Worm (Caenorhabditis elegans): ENCODE results near the gene tag-293.
"Not testable (repeated sequence)": the region's sequence is repeated elsewhere in the genome, so short reads cannot be mapped to it uniquely, and the experiment has no call there.

tag-293 gene

DNA sequence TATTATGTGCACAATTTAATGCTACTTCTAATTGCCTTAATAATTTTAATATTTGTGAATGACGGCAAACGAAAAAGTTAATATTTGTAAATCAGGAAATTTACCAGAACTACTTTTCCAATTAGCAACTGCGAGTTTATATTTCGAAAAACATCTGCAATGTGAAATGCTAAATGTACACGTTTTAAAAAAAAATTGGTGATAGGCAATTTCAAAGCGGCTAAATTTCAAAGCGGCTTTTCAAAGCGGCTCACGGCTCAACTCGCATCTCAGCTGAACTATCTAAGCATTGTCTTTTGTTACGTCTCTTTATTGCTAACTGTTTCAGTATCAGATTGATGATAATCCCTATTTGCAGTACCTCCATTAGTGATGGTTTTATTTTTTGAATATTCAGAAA, 15.5 kb downstream of the tag-293 start, which contains the start of gene srh-187:
Gene srh-187, minus strand, starts transcription at position 101 of the 400 bp plus-strand sequence.
- TF ChIP-seq tbx-8 (GFP tag; optimal IDR thresholded peaks at IDR 0.05) (no peak), snpc-4 (tag; optimal IDR thresholded peaks at IDR 0.05) (no peak), ceh-43 (GFP tag; optimal IDR thresholded peaks at IDR 0.05) (no peak), hlh-1 (tag; optimal IDR thresholded peaks at IDR 0.05) (no peak), lin-13 (tag; optimal IDR thresholded peaks at IDR 0.05) (no peak), ceh-39 (tag; optimal IDR thresholded peaks at IDR 0.05) (no peak), zip-8 (tag; optimal IDR thresholded peaks at IDR 0.05) (no peak), mls-2 (tag; optimal IDR thresholded peaks at IDR 0.05) (no peak), nhr-12 (tag; optimal IDR thresholded peaks at IDR 0.05) (no peak)

DNA sequence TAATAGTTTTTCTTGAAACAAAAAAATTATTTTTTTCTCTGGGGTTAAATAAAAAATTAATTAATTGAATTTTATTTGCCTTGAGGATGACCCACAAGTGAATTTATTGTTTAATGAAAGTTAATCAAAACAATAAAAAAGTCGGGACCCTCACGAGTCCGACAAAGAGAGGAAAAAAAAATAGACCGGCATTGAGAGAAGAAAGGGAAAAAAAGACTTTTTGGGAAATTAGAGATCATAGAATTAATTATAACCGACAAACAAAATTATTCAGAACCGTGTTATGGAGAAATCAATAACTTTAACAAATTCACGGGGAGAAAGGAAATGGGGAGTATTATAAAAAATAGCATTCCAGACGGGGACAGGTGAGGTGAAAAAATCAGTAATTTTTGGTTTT, 18.1 kb downstream of the tag-293 start, which contains the start of gene F10G2.7:
Gene F10G2.7, minus strand, starts transcription at position 101 of the 400 bp plus-strand sequence.
- not testable (repeated sequence) for TF ChIP-seq ztf-11 (tag; optimal IDR thresholded peaks at IDR 0.05); cnd-1 (tag; optimal IDR thresholded peaks at IDR 0.05); ham-2 (GFP tag; optimal IDR thresholded peaks at IDR 0.05)

DNA sequence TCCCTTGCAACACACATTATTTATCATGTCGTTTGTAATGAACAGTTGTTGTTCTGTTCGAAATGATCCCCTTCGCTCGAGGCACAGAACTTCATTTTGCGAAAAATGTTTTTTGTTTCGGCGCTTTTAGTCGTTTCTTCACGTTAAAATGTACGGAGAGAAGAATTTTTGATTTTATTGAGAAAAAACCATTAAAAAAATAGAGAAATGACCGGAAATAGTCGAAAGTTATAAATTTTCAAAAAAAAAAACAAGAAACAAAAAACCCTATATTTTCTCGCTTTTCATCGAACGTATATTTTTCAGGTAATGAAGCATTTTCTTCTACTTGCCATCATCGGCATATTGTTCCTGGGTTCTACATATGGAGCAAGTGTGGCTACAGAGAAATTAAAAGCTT, 23.1 kb downstream of the tag-293 start, which contains the start of gene F10G2.1:
Gene F10G2.1, plus strand, starts transcription at position 301 of the 400 bp plus-strand sequence.
- TF ChIP-seq hlh-1 (tag; optimal IDR thresholded peaks at IDR 0.05) (peak; percentile 25), nhr-2 (tag; optimal IDR thresholded peaks at IDR 0.05) (no peak), mls-2 (tag; optimal IDR thresholded peaks at IDR 0.05) (no peak), unc-39 (tag; optimal IDR thresholded peaks at IDR 0.05) (no peak), unc-62 (GFP tag; optimal IDR thresholded peaks at IDR 0.05) (no peak), mab-5 (tag; optimal IDR thresholded peaks at IDR 0.05) (no peak)

DNA sequence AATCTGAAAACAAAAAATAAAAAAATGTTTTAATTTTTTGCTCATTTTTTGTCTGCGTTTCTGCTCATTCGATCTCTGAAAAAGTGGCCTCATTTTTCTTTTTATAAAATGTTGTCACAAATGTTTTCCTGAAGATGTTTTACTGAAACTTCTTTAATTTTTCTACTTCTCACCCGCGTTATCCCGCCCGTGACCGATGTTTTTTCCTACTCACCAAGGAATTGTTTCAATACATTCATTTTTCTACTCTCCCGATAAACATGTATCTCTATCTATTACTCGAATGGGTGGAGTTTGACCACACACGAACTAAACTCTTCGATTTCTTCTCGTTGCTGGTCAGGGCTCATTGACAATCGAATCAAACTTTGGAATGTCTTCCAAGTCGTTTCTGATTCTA, 24.5 kb downstream of the tag-293 start, which contains the start of gene F10G2.2:
Gene F10G2.2, plus strand, starts transcription at position 301 of the 400 bp plus-strand sequence.
- no peak for TF ChIP-seq ham-2 (GFP tag; optimal IDR thresholded peaks at IDR 0.05)
- TF ChIP-seq drap-1 (GFP tag; optimal IDR thresholded peaks at IDR 0.05): no peak
- TF ChIP-seq zip-8 (tag; optimal IDR thresholded peaks at IDR 0.05): no peak
- TF ChIP-seq snpc-4 (tag; optimal IDR thresholded peaks at IDR 0.05): no peak
- no peak for TF ChIP-seq M03D4.4 (tag; optimal IDR thresholded peaks at IDR 0.05)
- TF ChIP-seq lsy-2 (tag; optimal IDR thresholded peaks at IDR 0.05): no peak
- TF ChIP-seq nhr-28 (tag; optimal IDR thresholded peaks at IDR 0.05): no peak
- no peak for TF ChIP-seq nhr-12 (tag; optimal IDR thresholded peaks at IDR 0.05)
- no peak for TF ChIP-seq unc-39 (tag; optimal IDR thresholded peaks at IDR 0.05)

DNA sequence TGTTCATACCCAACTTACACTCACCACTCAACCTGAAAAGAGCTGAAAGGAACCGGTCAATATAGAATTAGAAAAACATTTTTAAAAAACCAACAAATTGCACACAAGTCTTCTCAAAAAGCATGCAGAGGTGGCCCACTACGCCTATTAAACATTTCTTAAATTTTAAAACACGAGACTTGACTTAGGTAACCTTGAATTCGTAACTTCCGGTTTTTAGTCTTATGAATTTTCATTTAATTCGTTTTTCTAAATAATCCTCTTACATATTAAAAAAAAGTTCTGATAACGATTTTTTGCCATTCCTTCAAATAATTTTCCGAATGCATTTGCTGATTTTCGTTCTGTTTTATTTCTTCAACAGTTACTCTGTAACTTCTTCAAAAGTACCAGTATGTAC, 27.3 kb downstream of the tag-293 start, which contains the start of gene clec-7:
Gene clec-7, plus strand, starts transcription at position 301 of the 400 bp plus-strand sequence.
- no peak for TF ChIP-seq mls-2 (tag; optimal IDR thresholded peaks at IDR 0.05)
- no peak for TF ChIP-seq tbx-8 (GFP tag; optimal IDR thresholded peaks at IDR 0.05)
- TF ChIP-seq bed-3 (GFP tag; optimal IDR thresholded peaks at IDR 0.05): no peak
- TF ChIP-seq nhr-2 (tag; optimal IDR thresholded peaks at IDR 0.05): no peak
- TF ChIP-seq drap-1 (GFP tag; optimal IDR thresholded peaks at IDR 0.05): no peak
- TF ChIP-seq ceh-43 (GFP tag; optimal IDR thresholded peaks at IDR 0.05): no peak
- no peak for TF ChIP-seq lin-13 (tag; optimal IDR thresholded peaks at IDR 0.05)
- no peak for TF ChIP-seq unc-120 (tag; optimal IDR thresholded peaks at IDR 0.05; ENCODE audit: poor library complexity, severe bottlenecking)
- no peak for TF ChIP-seq ces-1 (GFP tag; optimal IDR thresholded peaks at IDR 0.05)
- no peak for TF ChIP-seq lin-32 (GFP tag; optimal IDR thresholded peaks at IDR 0.05)

DNA sequence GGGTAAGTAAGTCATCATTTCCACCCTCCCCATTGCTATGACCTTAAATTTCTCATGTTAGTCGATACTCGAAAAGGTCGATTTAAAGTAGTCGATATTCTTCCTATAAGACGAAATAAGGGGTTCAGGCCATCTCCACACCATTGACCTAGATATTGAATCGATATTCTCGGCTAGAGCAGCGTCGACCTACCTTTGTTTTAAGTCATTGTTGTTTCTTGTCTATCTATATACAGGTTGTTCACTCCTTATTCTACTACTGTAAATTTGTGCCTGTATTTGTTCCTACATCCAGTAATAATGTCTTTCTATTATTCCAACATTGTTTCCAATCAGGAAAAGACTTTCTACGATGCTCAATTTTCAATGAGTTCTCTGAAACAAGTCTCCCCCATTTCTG, 28.4 kb downstream of the tag-293 start, which contains the start of gene F10G2.4:
Gene F10G2.4, plus strand, starts transcription at position 301 of the 400 bp plus-strand sequence.
- no peak for TF ChIP-seq nhr-12 (tag; optimal IDR thresholded peaks at IDR 0.05)
- TF ChIP-seq ham-2 (GFP tag; optimal IDR thresholded peaks at IDR 0.05): no peak
- no peak for TF ChIP-seq flh-1 (GFP tag; optimal IDR thresholded peaks at IDR 0.05)
- no peak for TF ChIP-seq elt-1 (tag; optimal IDR thresholded peaks at IDR 0.05; ENCODE audit: borderline replicate concordance, insufficient read depth)
- no peak for TF ChIP-seq nhr-237 (tag; optimal IDR thresholded peaks at IDR 0.05)
- no peak for TF ChIP-seq mls-2 (tag; optimal IDR thresholded peaks at IDR 0.05)
- no peak for TF ChIP-seq ceh-83 (GFP tag; optimal IDR thresholded peaks at IDR 0.05)
- no peak for TF ChIP-seq lin-32 (GFP tag; optimal IDR thresholded peaks at IDR 0.05)
- TF ChIP-seq hlh-1 (tag; optimal IDR thresholded peaks at IDR 0.05): no peak
- TF ChIP-seq lin-13 (tag; optimal IDR thresholded peaks at IDR 0.05): no peak
- TF ChIP-seq ces-1 (GFP tag; optimal IDR thresholded peaks at IDR 0.05): no peak
- no peak for TF ChIP-seq ceh-43 (GFP tag; optimal IDR thresholded peaks at IDR 0.05)
- no peak for TF ChIP-seq nhr-76 (tag; optimal IDR thresholded peaks at IDR 0.05)
- no peak for TF ChIP-seq zip-8 (tag; optimal IDR thresholded peaks at IDR 0.05)
- TF ChIP-seq sptf-1 (tag; optimal IDR thresholded peaks at IDR 0.05): no peak
- TF ChIP-seq mab-5 (tag; optimal IDR thresholded peaks at IDR 0.05): no peak
- TF ChIP-seq nhr-28 (tag; optimal IDR thresholded peaks at IDR 0.05): no peak
- TF ChIP-seq blmp-1 (tag; optimal IDR thresholded peaks at IDR 0.05): no peak
- no peak for TF ChIP-seq tbx-8 (GFP tag; optimal IDR thresholded peaks at IDR 0.05)
- TF ChIP-seq ztf-11 (tag; optimal IDR thresholded peaks at IDR 0.05): no peak
